Fruit fly (Drosophila melanogaster) whole organism, pupa: Measurements from ENCODE around the gene CG1983.

Experiments used
- CG13204 ChIP-seq: fragments of 200-800 bp; sonication (Bioruptor generic); optimal IDR thresholded peaks from 2 replicates; lab custom pipeline; 2018; ENCODE audit warnings: missing biosample characterization, mild to moderate bottlenecking, missing genetic modification characterization, moderate library complexity
- CG15710 ChIP-seq: fragments of 200-800 bp; sonication (Bioruptor generic); optimal IDR thresholded peaks from 2 replicates; lab custom pipeline; 2018; ENCODE audit warnings: missing biosample characterization, mild to moderate bottlenecking, missing genetic modification characterization, moderate library complexity
- CG17806 ChIP-seq: fragments of 200-800 bp; sonication (Bioruptor generic); optimal IDR thresholded peaks from 2 replicates; lab custom pipeline; 2018; ENCODE audit warnings: missing biosample characterization, mild to moderate bottlenecking, missing genetic modification characterization, moderate library complexity
- CG32121 ChIP-seq: fragments of 200-800 bp; sonication (Bioruptor generic); IDR thresholded peaks from 2 replicates; pipeline ENCODE4 v1.3.6; 2022; ENCODE audit warnings: missing biosample characterization, missing genetic modification characterization
- CG4496 ChIP-seq: fragments of 200-800 bp; sonication (Bioruptor generic); IDR thresholded peaks from 3 replicates; pipeline ENCODE4 v1.3.6; 2022; ENCODE audit warnings: missing biosample characterization, missing genetic modification characterization
- CG8159 ChIP-seq: fragments of 200-800 bp; sonication (Bioruptor generic); optimal IDR thresholded peaks from 3 replicates; lab custom pipeline; 2018; ENCODE audit warnings: missing biosample characterization, mild to moderate bottlenecking, missing genetic modification characterization, moderate library complexity
- D1 ChIP-seq: fragments of 200-800 bp; sonication (Bioruptor generic); optimal IDR thresholded peaks from 2 replicates; lab custom pipeline; 2018; ENCODE audit warnings: missing biosample characterization, mild to moderate bottlenecking, missing genetic modification characterization, moderate library complexity
- EcR ChIP-seq: fragments of 200-800 bp; sonication (Bioruptor generic); optimal IDR thresholded peaks from 3 replicates; lab custom pipeline; 2019; ENCODE audit warnings: missing biosample characterization, missing genetic modification characterization, mild to moderate bottlenecking, moderate library complexity, missing genetic modification reagents
- Pif1A ChIP-seq: fragments of 200-800 bp; sonication (Bioruptor generic); optimal IDR thresholded peaks from 3 replicates; lab custom pipeline; 2016; ENCODE audit warnings: missing biosample characterization, missing genetic modification characterization
- Pif1B ChIP-seq: fragments of 200-800 bp; sonication (Bioruptor generic); optimal IDR thresholded peaks from 3 replicates; lab custom pipeline; 2016; ENCODE audit warnings: missing biosample characterization, missing genetic modification characterization
- Snoo ChIP-seq: fragments of 200-800 bp; sonication (Bioruptor generic); optimal IDR thresholded peaks from 3 replicates; lab custom pipeline; 2017; ENCODE audit warnings: missing biosample characterization, mild to moderate bottlenecking, missing genetic modification characterization, inconsistent platforms
- fd96Ca ChIP-seq: fragments of 200-800 bp; sonication (Bioruptor generic); IDR thresholded peaks from 3 replicates; pipeline ENCODE4 v1.3.6; 2022; ENCODE audit warnings: missing biosample characterization, missing genetic modification characterization
- gl ChIP-seq: fragments of 200-800 bp; sonication (Bioruptor generic); optimal IDR thresholded peaks from 2 replicates; lab custom pipeline; 2018; ENCODE audit warnings: missing biosample characterization, mild to moderate bottlenecking, missing genetic modification characterization
- rn ChIP-seq: fragments of 200-800 bp; sonication (Bioruptor generic); IDR thresholded peaks from 2 replicates; pipeline ENCODE4 v1.3.6; 2022; ENCODE audit warnings: missing biosample characterization, missing genetic modification characterization

DNA sequence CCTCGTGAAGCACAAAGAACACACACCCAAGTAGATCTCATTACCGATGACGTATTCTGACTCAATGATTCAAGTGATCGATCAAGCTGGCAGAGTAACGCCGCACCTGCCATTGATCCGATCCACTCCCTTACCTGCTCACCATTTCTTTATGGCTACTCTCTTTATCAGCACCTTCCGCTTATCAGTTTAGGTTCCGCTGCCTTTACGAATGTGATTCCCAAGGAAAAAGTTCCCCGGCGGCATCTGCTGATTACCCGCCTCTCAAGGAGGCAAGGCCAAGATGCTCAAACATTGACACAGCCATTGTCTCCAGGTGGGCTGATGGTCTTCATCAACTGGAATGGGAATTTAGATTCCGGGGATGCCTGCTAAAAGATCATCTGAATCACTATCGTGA lies 37.5 kb upstream of the CG1983 start:
- TF ChIP-seq Pif1A (GFP tag; lab: Kevin White, UChicago) (no peak), CG8159 (tag; lab: Kevin White, UChicago) (no peak), CG4496 (no peak), gl (tag; lab: Kevin White, UChicago) (no peak), Pif1B (no peak), EcR (GFP tag; lab: Kevin White, UChicago) (no peak), D1 (tag; lab: Kevin White, UChicago) (no peak), CG13204 (GFP tag; lab: Kevin White, UChicago) (no peak), CG15710 (tag; lab: Kevin White, UChicago) (no peak), Snoo (tag; lab: Kevin White, UChicago) (no peak), CG32121 (no peak), CG17806 (tag; lab: Kevin White, UChicago) (no peak), fd96Ca (GFP tag; lab: Robert Waterston, UW) (no peak), rn (no peak)
